Worm (Caenorhabditis elegans): ENCODE results near the gene T08G3.11.

The T08G3.11 gene

DNA sequence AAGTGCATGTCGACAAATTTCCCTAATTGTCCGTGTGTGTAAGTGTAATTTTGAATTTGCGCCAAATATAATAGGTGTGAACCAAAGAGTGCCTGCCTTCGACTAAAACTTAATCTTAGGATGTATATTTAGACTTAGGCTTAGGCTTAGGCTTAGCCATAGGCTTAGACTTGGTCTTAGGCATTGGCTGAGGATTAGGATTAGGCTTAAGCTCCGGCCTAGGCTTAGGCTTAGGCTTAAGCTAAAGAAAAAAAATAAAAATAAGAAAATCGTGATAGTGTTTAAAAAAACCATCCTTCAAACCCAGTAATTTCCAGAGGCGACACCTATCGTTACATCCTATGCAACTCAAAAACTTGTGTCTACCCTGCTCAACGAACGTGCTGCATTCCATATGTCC lies 33.0 kb downstream of the T08G3.11 start:
- TF ChIP-seq fkh-10 (GFP tag; optimal IDR thresholded peaks at IDR 0.05) (no peak), efl-3 (GFP tag; optimal IDR thresholded peaks at IDR 0.05) (no peak), lin-13 (GFP tag; optimal IDR thresholded peaks at IDR 0.05) (no peak), ceh-8 (GFP tag; optimal IDR thresholded peaks at IDR 0.05) (no peak)

DNA sequence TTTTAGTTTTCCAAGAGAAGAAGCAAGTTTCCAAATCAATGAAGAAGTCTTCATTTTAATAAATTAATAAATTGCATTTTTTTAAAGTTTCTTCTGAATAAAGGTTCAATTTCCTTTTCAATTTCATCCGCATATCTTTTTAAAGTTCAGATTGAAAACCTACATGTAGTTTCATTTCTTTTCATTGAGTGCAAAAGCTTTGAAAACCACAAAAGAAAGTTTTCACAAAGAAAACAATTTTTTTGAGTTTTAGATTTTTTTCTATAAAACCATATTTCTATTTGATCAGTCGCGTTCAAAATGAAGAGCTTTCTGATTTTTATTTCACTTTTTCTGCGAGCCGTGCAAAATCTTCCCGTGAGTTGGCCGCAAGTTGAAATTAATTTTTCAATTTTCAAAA lies 33.5 kb downstream of the T08G3.11 start, which contains the start of gene T08G3.6:
Gene T08G3.6 (plus strand): TSS at position 301 of the 400 bp plus-strand sequence.
- TF ChIP-seq F16B12.6 (tag; optimal IDR thresholded peaks at IDR 0.05) (no peak), mdl-1 (tag; optimal IDR thresholded peaks at IDR 0.05) (no peak), nhr-28 (tag; optimal IDR thresholded peaks at IDR 0.05) (no peak), ceh-82 (tag; optimal IDR thresholded peaks at IDR 0.05) (no peak), fkh-8 (tag; optimal IDR thresholded peaks at IDR 0.05) (no peak), lin-39 (tag; optimal IDR thresholded peaks at IDR 0.05) (no peak), zip-4 (GFP tag; optimal IDR thresholded peaks at IDR 0.05) (no peak), swsn-7 (tag; optimal IDR thresholded peaks at IDR 0.05) (no peak), unc-62 (GFP tag; optimal IDR thresholded peaks at IDR 0.05) (no peak), sptf-1 (tag; optimal IDR thresholded peaks at IDR 0.05) (no peak), nhr-20 (tag; optimal IDR thresholded peaks at IDR 0.05) (no peak), snpc-4 (tag; optimal IDR thresholded peaks at IDR 0.05) (no peak), ztf-4 (tag; optimal IDR thresholded peaks at IDR 0.05) (no peak)

DNA sequence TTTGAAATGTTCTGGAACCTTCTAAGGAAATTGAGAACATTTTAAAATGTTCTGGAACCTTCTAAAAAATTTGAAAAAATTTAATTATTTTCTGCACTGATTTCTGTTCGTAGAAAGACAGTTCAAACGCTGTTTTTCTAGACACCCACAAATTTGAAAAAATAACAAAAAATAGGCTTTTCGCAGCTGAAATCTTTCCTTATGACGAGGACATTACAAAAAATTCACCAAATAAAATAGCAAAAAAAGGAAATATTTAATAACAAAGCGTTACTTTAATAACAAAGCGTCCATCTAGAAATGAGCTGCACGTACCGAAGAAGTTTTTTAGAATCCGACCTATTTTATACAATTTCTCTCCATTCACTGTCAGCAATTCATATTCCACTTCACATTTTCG lies 35.5 kb downstream of the T08G3.11 start, which contains the start of gene srh-141:
Gene srh-141 (plus strand): TSS at position 301 of the 400 bp plus-strand sequence.
- no peak for TF ChIP-seq lir-3 (tag; optimal IDR thresholded peaks at IDR 0.05; ENCODE audit: poor library complexity)

DNA sequence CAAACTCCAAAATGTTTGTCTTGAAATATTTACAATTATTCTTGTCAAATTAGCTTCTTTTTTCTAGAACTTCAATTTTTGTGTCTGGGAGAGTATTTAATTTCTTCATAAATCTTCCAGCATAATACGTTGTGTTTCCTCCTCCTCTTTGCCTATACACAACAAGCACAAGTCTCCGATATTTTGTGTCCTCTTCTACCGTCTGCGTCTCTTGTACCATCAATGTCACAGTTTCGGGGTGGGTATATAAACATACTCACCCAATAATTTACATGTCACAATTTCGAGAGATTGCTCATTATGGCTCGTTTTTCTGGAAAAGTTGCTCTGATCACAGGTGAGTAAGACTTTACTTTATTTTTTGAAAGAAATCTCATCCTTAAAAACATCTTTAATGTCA lies 41.6 kb downstream of the T08G3.11 start, which contains the start of gene F26D2.15:
Gene F26D2.15 (plus strand): TSS at position 301 of the 400 bp plus-strand sequence.
- TF ChIP-seq F16B12.6 (tag; optimal IDR thresholded peaks at IDR 0.05) (no peak), pag-3 (tag; optimal IDR thresholded peaks at IDR 0.05; ENCODE audit: borderline replicate concordance, insufficient read depth) (no peak), unc-98 (GFP tag; IDR thresholded peaks at IDR 0.05) (no peak), fkh-10 (GFP tag; optimal IDR thresholded peaks at IDR 0.05) (no peak), mef-2 (tag; optimal IDR thresholded peaks at IDR 0.05) (no peak), grh-1 (GFP tag; IDR thresholded peaks at IDR 0.05) (no peak), mab-9 (GFP tag; IDR thresholded peaks at IDR 0.05) (no peak), lin-14 (GFP tag; optimal IDR thresholded peaks at IDR 0.05) (no peak), lin-15B (tag; optimal IDR thresholded peaks at IDR 0.05) (no peak), nhr-71 (tag; optimal IDR thresholded peaks at IDR 0.05) (no peak), alr-1 (tag; optimal IDR thresholded peaks at IDR 0.05; ENCODE audit: borderline replicate concordance) (no peak), ceh-90 (tag; optimal IDR thresholded peaks at IDR 0.05) (no peak), snpc-4 (tag; optimal IDR thresholded peaks at IDR 0.05) (no peak), ceh-8 (GFP tag; optimal IDR thresholded peaks at IDR 0.05) (no peak)

DNA sequence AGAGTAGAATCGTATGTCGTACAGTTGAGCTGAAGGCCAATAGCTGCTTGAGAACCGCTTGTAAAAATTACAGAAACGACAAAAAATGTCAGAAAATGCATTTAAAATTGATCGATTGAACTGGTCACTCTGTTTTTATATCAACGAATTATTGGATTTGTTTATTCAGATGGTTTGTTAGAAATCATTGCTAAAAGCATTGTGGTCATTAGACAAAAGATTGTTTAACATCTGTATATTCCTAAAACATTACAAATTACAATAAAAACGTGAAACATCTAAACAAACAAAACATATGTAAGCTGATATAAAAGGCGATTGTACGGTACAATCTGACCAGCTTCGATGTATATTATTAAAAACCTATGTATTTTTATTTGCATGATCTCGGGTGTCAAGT lies 43.7 kb downstream of the T08G3.11 start, which contains the start of the genes F26D2.13 and F26D2.14:
Gene F26D2.13 (minus strand): TSS at position 101 of the 400 bp plus-strand sequence.
Gene F26D2.14 (plus strand): TSS at position 346 of the 400 bp plus-strand sequence.
- TF ChIP-seq efl-3 (GFP tag; optimal IDR thresholded peaks at IDR 0.05) (no peak), lin-35 (GFP tag; optimal IDR thresholded peaks at IDR 0.05) (no peak), elt-2 (tag; optimal IDR thresholded peaks at IDR 0.05) (no peak), zag-1 (tag; optimal IDR thresholded peaks at IDR 0.05) (no peak), tlp-1 (tag; optimal IDR thresholded peaks at IDR 0.05) (no peak), xbp-1 (tag; optimal IDR thresholded peaks at IDR 0.05) (no peak), fkh-10 (GFP tag; optimal IDR thresholded peaks at IDR 0.05) (no peak), fkh-4 (tag; optimal IDR thresholded peaks at IDR 0.05; ENCODE audit: borderline replicate concordance) (no peak), nhr-47 (tag; optimal IDR thresholded peaks at IDR 0.05) (no peak), mep-1 (tag; optimal IDR thresholded peaks at IDR 0.05) (no peak), pag-3 (tag; optimal IDR thresholded peaks at IDR 0.05; ENCODE audit: borderline replicate concordance, insufficient read depth) (no peak), ceh-88 (GFP tag; IDR thresholded peaks at IDR 0.05) (no peak), hlh-4 (tag; optimal IDR thresholded peaks at IDR 0.05) (no peak), sup-37 (GFP tag; optimal IDR thresholded peaks at IDR 0.05) (no peak)
